Fruit fly (Drosophila melanogaster) whole organism, embryonic: ENCODE measurements around the gene CG34325.

ENCODE experiments used
- Abd-B ChIP-seq: fragments of 200-800 bp; sonication (Bioruptor generic); optimal IDR thresholded peaks from 2 replicates; lab custom pipeline; 2018; ENCODE audit warnings: missing biosample characterization, mild to moderate bottlenecking, missing genetic modification characterization, moderate library complexity
- Ada2b ChIP-seq: fragments of 200-800 bp; sonication (Bioruptor generic); IDR thresholded peaks from 2 replicates; pipeline ENCODE4 v1.3.6; 2022; ENCODE audit warnings: missing biosample characterization, missing genetic modification characterization
- CG11247 ChIP-seq: fragments of 200-800 bp; sonication (Bioruptor generic); IDR thresholded peaks from 2 replicates; pipeline ENCODE4 v1.3.6; 2022; ENCODE audit warnings: missing biosample characterization, missing genetic modification characterization
- CG12155 ChIP-seq: fragments of 200-800 bp; sonication (Bioruptor generic); optimal IDR thresholded peaks from 3 replicates; lab custom pipeline; 2016; ENCODE audit warnings: missing biosample characterization, missing genetic modification characterization
- CG13775 ChIP-seq: fragments of 200-800 bp; sonication (Bioruptor generic); optimal IDR thresholded peaks from 3 replicates; lab custom pipeline; 2017; ENCODE audit warnings: missing biosample characterization, mild to moderate bottlenecking, missing genetic modification characterization
- CG14014 ChIP-seq: fragments of 200-800 bp; sonication (Bioruptor generic); IDR thresholded peaks from 2 replicates; pipeline ENCODE4 v1.3.6; 2022; ENCODE audit warnings: missing biosample characterization, missing genetic modification characterization
- CG16779 ChIP-seq: fragments of 200-800 bp; sonication (Bioruptor generic); IDR thresholded peaks from 2 replicates; pipeline ENCODE4 v1.3.6; 2022; ENCODE audit warnings: missing biosample characterization, missing genetic modification characterization
- CG17328 ChIP-seq: fragments of 200-800 bp; sonication (Bioruptor generic); IDR thresholded peaks from 2 replicates; pipeline ENCODE4 v1.3.6; 2022; ENCODE audit warnings: missing biosample characterization, missing genetic modification characterization
- CG17359 ChIP-seq: fragments of 200-800 bp; sonication (Bioruptor generic); optimal IDR thresholded peaks from 3 replicates; lab custom pipeline; 2018; ENCODE audit warnings: missing biosample characterization, mild to moderate bottlenecking, missing genetic modification characterization, moderate library complexity
- CG17829 ChIP-seq: fragments of 200-800 bp; optimal IDR thresholded peaks from 2 replicates; lab custom pipeline; 2019; ENCODE audit warnings: missing biosample characterization, mild to moderate bottlenecking, missing genetic modification characterization, moderate library complexity
- CG1792 ChIP-seq: fragments of 200-800 bp; sonication (Bioruptor generic); optimal IDR thresholded peaks from 2 replicates; lab custom pipeline; 2016; ENCODE audit warnings: missing biosample characterization, missing genetic modification characterization
- CG2116 ChIP-seq: fragments of 200-800 bp; sonication (Bioruptor generic); optimal IDR thresholded peaks from 3 replicates; lab custom pipeline; 2018; ENCODE audit warnings: missing biosample characterization, mild to moderate bottlenecking, missing genetic modification characterization
- CG2202 ChIP-seq: fragments of 200-800 bp; sonication (Bioruptor generic); optimal IDR thresholded peaks from 2 replicates; lab custom pipeline; 2018; ENCODE audit warnings: missing biosample characterization, mild to moderate bottlenecking, missing genetic modification characterization
- CG3065 ChIP-seq: fragments of 200-800 bp; sonication (Bioruptor generic); optimal IDR thresholded peaks from 2 replicates; lab custom pipeline; 2016; ENCODE audit warnings: missing biosample characterization, missing genetic modification characterization
- CG32532 ChIP-seq: fragments of 200-800 bp; sonication (Bioruptor generic); IDR thresholded peaks from 2 replicates; pipeline ENCODE4 v1.3.6; 2022; ENCODE audit warnings: missing biosample characterization, missing genetic modification characterization
- CG33213 ChIP-seq: fragments of 200-800 bp; sonication (Bioruptor generic); optimal IDR thresholded peaks from 3 replicates; lab custom pipeline; 2016; ENCODE audit warnings: missing biosample characterization, missing genetic modification characterization
- CG3995 ChIP-seq: fragments of 200-800 bp; sonication (Bioruptor generic); optimal IDR thresholded peaks from 3 replicates; lab custom pipeline; 2016; ENCODE audit warnings: missing biosample characterization, missing genetic modification characterization
- CG42726 ChIP-seq: fragments of 200-800 bp; sonication (Bioruptor generic); IDR thresholded peaks from 2 replicates; pipeline ENCODE4 v1.3.6; 2022; ENCODE audit warnings: missing biosample characterization, missing genetic modification characterization; ENCODE audit not compliant: partially characterized antibody
- CG8924 ChIP-seq: fragments of 200-800 bp; optimal IDR thresholded peaks from 3 replicates; lab custom pipeline; 2019; ENCODE audit warnings: missing biosample characterization, mild to moderate bottlenecking, missing genetic modification characterization, moderate library complexity
- D19A ChIP-seq: fragments of 200-800 bp; optimal IDR thresholded peaks from 3 replicates; lab custom pipeline; 2019; ENCODE audit warnings: missing biosample characterization, mild to moderate bottlenecking, missing genetic modification characterization, moderate library complexity
- D19B ChIP-seq: fragments of 200-800 bp; sonication (Bioruptor generic); optimal IDR thresholded peaks from 2 replicates; lab custom pipeline; 2017; ENCODE audit warnings: missing biosample characterization, mild to moderate bottlenecking, missing genetic modification characterization
- Elba2 ChIP-seq: fragments of 200-800 bp; sonication (Bioruptor generic); optimal IDR thresholded peaks from 3 replicates; lab custom pipeline; 2016; ENCODE audit warnings: missing biosample characterization, missing genetic modification characterization
- H15 ChIP-seq: fragments of 200-800 bp; sonication (Bioruptor generic); IDR thresholded peaks from 3 replicates; pipeline ENCODE4 v1.3.6; 2022; ENCODE audit warnings: missing biosample characterization, missing genetic modification characterization
- HLH54F ChIP-seq: fragments of 200-800 bp; sonication (Bioruptor generic); optimal IDR thresholded peaks from 3 replicates; lab custom pipeline; 2016; ENCODE audit warnings: missing biosample characterization, missing genetic modification characterization
- Hr3 ChIP-seq: fragments of 200-800 bp; sonication (Bioruptor generic); optimal IDR thresholded peaks from 3 replicates; lab custom pipeline; 2016; ENCODE audit warnings: missing biosample characterization, missing genetic modification characterization
- Hsf ChIP-seq: fragments of 200-800 bp; sonication (Bioruptor generic); optimal IDR thresholded peaks from 3 replicates; lab custom pipeline; 2016; ENCODE audit warnings: missing biosample characterization, missing genetic modification characterization
- MBD-R2 ChIP-seq: fragments of 200-800 bp; sonication (Bioruptor generic); IDR thresholded peaks from 2 replicates; pipeline ENCODE4 v1.3.6; 2022; ENCODE audit warnings: missing biosample characterization, missing genetic modification characterization
- NC2α ChIP-seq: fragments of 200-800 bp; sonication (Bioruptor generic); optimal IDR thresholded peaks from 2 replicates; lab custom pipeline; 2016; ENCODE audit warnings: missing biosample characterization, missing genetic modification characterization
- Ravus ChIP-seq: fragments of 200-800 bp; sonication (Bioruptor generic); IDR thresholded peaks from 2 replicates; pipeline ENCODE4 v1.3.6; 2022; ENCODE audit warnings: missing biosample characterization, missing genetic modification characterization
- Sin3A ChIP-seq: fragments of >200 bp; optimal IDR thresholded peaks from 2 replicates; lab custom pipeline; 2018
- Sox102F ChIP-seq: fragments of 200-800 bp; sonication (Bioruptor generic); optimal IDR thresholded peaks from 2 replicates; lab custom pipeline; 2018; ENCODE audit warnings: missing biosample characterization, mild to moderate bottlenecking, missing genetic modification characterization, moderate library complexity
- caup ChIP-seq: fragments of 200-800 bp; sonication (Bioruptor generic); optimal IDR thresholded peaks from 3 replicates; lab custom pipeline; 2017; ENCODE audit warnings: missing biosample characterization, mild to moderate bottlenecking, missing genetic modification characterization, moderate library complexity; ENCODE audit not compliant: severe bottlenecking
- chif ChIP-seq, 2 experiments: fragments of 200-800 bp; sonication (Bioruptor generic); optimal IDR thresholded peaks; 3 replicates each; lab custom pipeline; 2016; ENCODE audit warnings: missing biosample characterization in 2 of 2, missing genetic modification characterization in 2 of 2
- chn ChIP-seq: fragments of 200-800 bp; sonication (Bioruptor generic); optimal IDR thresholded peaks from 2 replicates; lab custom pipeline; 2016; ENCODE audit warnings: missing biosample characterization, missing genetic modification characterization
- ci ChIP-seq: fragments of 200-800 bp; sonication (Bioruptor generic); IDR thresholded peaks from 3 replicates; pipeline ENCODE4 v1.3.6; 2022; ENCODE audit warnings: missing biosample characterization, missing genetic modification characterization
- dm ChIP-seq: fragments of 200-800 bp; sonication (Bioruptor generic); optimal IDR thresholded peaks from 3 replicates; lab custom pipeline; 2016; ENCODE audit warnings: missing biosample characterization, missing genetic modification characterization
- gcm2 ChIP-seq: fragments of 200-800 bp; sonication (Bioruptor generic); optimal IDR thresholded peaks from 2 replicates; lab custom pipeline; 2016; ENCODE audit warnings: missing biosample characterization, missing genetic modification characterization
- insv ChIP-seq, 2 experiments: fragments of 200-800 bp; sonication (Bioruptor generic); optimal IDR thresholded peaks; 3 replicates each; lab custom pipeline; 2016 to 2018; ENCODE audit warnings: missing biosample characterization in 2 of 2, missing genetic modification characterization in 2 of 2
- ken ChIP-seq: fragments of 200-800 bp; sonication (Bioruptor generic); IDR thresholded peaks from 3 replicates; pipeline ENCODE4 v1.3.6; 2022; ENCODE audit warnings: missing biosample characterization, missing genetic modification characterization
- lab ChIP-seq: fragments of 200-800 bp; sonication (Bioruptor generic); optimal IDR thresholded peaks from 3 replicates; lab custom pipeline; 2017; ENCODE audit warnings: missing biosample characterization, missing genetic modification characterization, mild to moderate bottlenecking, moderate library complexity, missing genetic modification reagents
- mirr ChIP-seq: fragments of 200-800 bp; sonication (Bioruptor generic); optimal IDR thresholded peaks from 3 replicates; lab custom pipeline; 2018; ENCODE audit warnings: missing biosample characterization, mild to moderate bottlenecking, missing genetic modification characterization
- pan ChIP-seq, 4 experiments: fragments of >200 bp in 3 of 4; fragments of 200-800 bp in 1 of 4; sonication (Bioruptor generic) in 1 of 4; optimal IDR thresholded peaks in 3 of 4; IDR thresholded peaks in 1 of 4; 2 replicates each; pipeline versions ENCODE4 v1.3.6 to Lab custom; 2017 to 2022; ENCODE audit warnings: missing biosample characterization in 2 of 4, missing genetic modification characterization in 2 of 4, mixed read lengths in 1 of 4
- pnt ChIP-seq: fragments of 200-800 bp; sonication (Bioruptor generic); optimal IDR thresholded peaks from 3 replicates; lab custom pipeline; 2016; ENCODE audit warnings: missing biosample characterization, missing genetic modification characterization
- pzg ChIP-seq: fragments of 200-800 bp; sonication (Bioruptor generic); optimal IDR thresholded peaks from 3 replicates; lab custom pipeline; 2018; ENCODE audit warnings: missing biosample characterization, mild to moderate bottlenecking, missing genetic modification characterization, moderate library complexity
- ranshi ChIP-seq: fragments of 200-800 bp; sonication (Bioruptor generic); IDR thresholded peaks from 2 replicates; pipeline ENCODE4 v1.3.6; 2022; ENCODE audit warnings: missing biosample characterization, missing genetic modification characterization
- run ChIP-seq: fragments of 200-800 bp; sonication (Bioruptor generic); optimal IDR thresholded peaks from 3 replicates; lab custom pipeline; 2018; ENCODE audit warnings: missing biosample characterization, mild to moderate bottlenecking, missing genetic modification characterization
- sd ChIP-seq: fragments of 200-800 bp; sonication (Bioruptor generic); optimal IDR thresholded peaks from 3 replicates; lab custom pipeline; 2018; ENCODE audit warnings: missing biosample characterization, mild to moderate bottlenecking, missing genetic modification characterization, moderate library complexity
- sqz ChIP-seq: fragments of 200-800 bp; sonication (Bioruptor generic); optimal IDR thresholded peaks from 3 replicates; lab custom pipeline; 2018; ENCODE audit warnings: missing biosample characterization, mild to moderate bottlenecking, missing genetic modification characterization
- tap ChIP-seq: fragments of 200-800 bp; optimal IDR thresholded peaks from 3 replicates; lab custom pipeline; 2019; ENCODE audit warnings: missing biosample characterization, mild to moderate bottlenecking, missing genetic modification characterization, moderate library complexity
- wor ChIP-seq: fragments of 200-800 bp; sonication (Bioruptor generic); IDR thresholded peaks from 2 replicates; pipeline ENCODE4 v1.3.6; 2022; ENCODE audit warnings: missing biosample characterization, missing genetic modification characterization
- zfh2 ChIP-seq: fragments of 200-800 bp; sonication (Bioruptor generic); optimal IDR thresholded peaks from 2 replicates; lab custom pipeline; 2016; ENCODE audit warnings: missing biosample characterization, missing genetic modification characterization

Gene CG34325

dm6 chrX:16691440-16691839 is 29.8 kb downstream of the CG34325 start (continued):
- TF ChIP-seq Elba2 (GFP tag; lab: Kevin White, UChicago) (no peak), dm (GFP tag; lab: Kevin White, UChicago) (peak; percentile 36), wor (GFP tag; lab: Robert Waterston, UW) (peak; percentile 77), CG8924 (peak; percentile 83), CG33213 (GFP tag; lab: Kevin White, UChicago) (peak; percentile 79), D19A (peak; percentile 80), Ada2b (GFP tag; lab: Robert Waterston, UW) (peak; percentile 89), CG17829 (tag; lab: Kevin White, UChicago) (peak; percentile 86), CG13775 (GFP tag; lab: Kevin White, UChicago) (peak; percentile 72), CG2116 (GFP tag; lab: Kevin White, UChicago) (peak; percentile 42), mirr (GFP tag; lab: Kevin White, UChicago) (no peak), CG3995 (no peak), ci (GFP tag; lab: Robert Waterston, UW) (peak; percentile 97), zfh2 (GFP tag; lab: Kevin White, UChicago) (peak; percentile 33), pan (optimal IDR thresholded peaks at IDR 0.05; lab: Kevin White, UChicago) (no peak), pan (GFP tag; optimal IDR thresholded peaks at IDR 0.05 in 1 of 2, IDR thresholded peaks at IDR 0.05 in 1 of 2) (peak in 1 of 2 experiments; percentile 88), ranshi (GFP tag; lab: Robert Waterston, UW) (peak; percentile 87), Sin3A (lab: Kevin White, UChicago) (no peak), MBD-R2 (peak; percentile 36; the same call in 1 of the 2 replicates), ken (GFP tag; lab: Robert Waterston, UW) (peak; percentile 89), CG3065 (GFP tag; lab: Kevin White, UChicago) (peak; percentile 65), run (tag; lab: Kevin White, UChicago) (peak; percentile 65), chn (GFP tag; lab: Kevin White, UChicago) (peak; percentile 86), CG16779 (GFP tag; lab: Robert Waterston, UW) (peak; percentile 67; the same call in 1 of the 2 replicates), chif (GFP tag; optimal IDR thresholded peaks at IDR 0.05; lab: Kevin White, UChicago) (peak; percentile 87 to 88), Sox102F (peak; percentile 93), CG17328 (GFP tag; lab: Robert Waterston, UW) (peak; percentile 94), CG14014 (peak; percentile 86), tap (tag; lab: Kevin White, UChicago) (peak; percentile 88), pnt (GFP tag; lab: Kevin White, UChicago) (peak; percentile 88), Hr3 (GFP tag; lab: Kevin White, UChicago) (peak; percentile 78), Hsf (GFP tag; lab: Kevin White, UChicago) (peak; percentile 86), lab (peak; percentile 85), CG32532 (GFP tag; lab: Robert Waterston, UW) (peak; percentile 85), H15 (GFP tag; lab: Robert Waterston, UW) (peak; percentile 83), insv (GFP tag; optimal IDR thresholded peaks at IDR 0.05; lab: Kevin White, UChicago) (no peak), Ravus (peak; percentile 37; the same call in 1 of the 2 replicates), HLH54F (GFP tag; lab: Kevin White, UChicago) (peak; percentile 66), CG1792 (GFP tag; lab: Kevin White, UChicago) (peak; percentile 75), CG2202 (tag; lab: Kevin White, UChicago) (peak; percentile 78), gcm2 (GFP tag; lab: Kevin White, UChicago) (peak; percentile 63), CG42726 (GFP tag; lab: Robert Waterston, UW) (no peak), D19B (GFP tag; lab: Kevin White, UChicago) (no peak), sd (tag; lab: Kevin White, UChicago) (peak; percentile 69), NC2α (GFP tag; lab: Kevin White, UChicago) (peak; percentile 68), CG17359 (tag; lab: Kevin White, UChicago) (peak; percentile 89), CG12155 (GFP tag; lab: Kevin White, UChicago) (peak; percentile 58), caup (GFP tag; lab: Kevin White, UChicago) (peak; percentile 77), CG11247 (GFP tag; lab: Robert Waterston, UW) (peak; percentile 76), sqz (GFP tag; lab: Kevin White, UChicago) (peak; percentile 56), Abd-B (peak; percentile 76), pzg (GFP tag; lab: Kevin White, UChicago) (no peak)
